Worm (Caenorhabditis elegans) whole organism, L1 larva: ENCODE results near the gene nhr-157.

Experiments used
- ama-1 ChIP-seq: fragments of 150-350 bp; optimal IDR thresholded peaks from 2 replicates; lab custom pipeline; 2014
- ceh-8 ChIP-seq: fragments of 200-800 bp; sonication (Bioruptor generic); optimal IDR thresholded peaks from 2 replicates; lab custom pipeline; 2018; ENCODE audit warnings: mild to moderate bottlenecking, missing genetic modification characterization, moderate library complexity, missing compliant biosample characterization
- dpl-1 ChIP-seq, 3 experiments: fragments of 150-350 bp in 2 of 3; sonication (generic microtip) in 1 of 3; optimal IDR thresholded peaks; 2 replicates each; lab custom pipeline; 2014 to 2017; ENCODE audit warnings: missing biosample characterization in 3 of 3, missing genetic modification characterization in 3 of 3, missing genetic modification reagents in 3 of 3
- egl-27 ChIP-seq, 2 experiments: fragments of 150-350 bp in 1 of 2; sonication (generic microtip); optimal IDR thresholded peaks; 3 replicates each; lab custom pipeline; 2017 to 2018; ENCODE audit warnings: missing biosample characterization in 2 of 2, missing genetic modification characterization in 2 of 2, missing genetic modification reagents in 2 of 2
- fos-1 ChIP-seq: fragments of 150-350 bp; optimal IDR thresholded peaks from 2 replicates; lab custom pipeline; 2014; ENCODE audit warnings: missing biosample characterization, missing genetic modification characterization
- mdl-1 ChIP-seq, 2 experiments: fragments of 150-350 bp; optimal IDR thresholded peaks; 2 replicates each; lab custom pipeline; 2014 to 2017; ENCODE audit warnings: missing biosample characterization in 2 of 2, missing genetic modification characterization in 2 of 2, inconsistent platforms in 1 of 2
- nhr-12 ChIP-seq: sonication (generic microtip); optimal IDR thresholded peaks from 2 replicates; lab custom pipeline; 2017; ENCODE audit warnings: missing biosample characterization, missing genetic modification characterization
- nhr-85 ChIP-seq: sonication (generic microtip); peaks from one replicate; lab custom pipeline; 2016; ENCODE audit warnings: missing genetic modification characterization, inconsistent platforms, missing compliant biosample characterization
- sox-4 ChIP-seq: sonication (generic microtip); optimal IDR thresholded peaks from 2 replicates; lab custom pipeline; 2016; ENCODE audit warnings: missing genetic modification characterization, missing compliant biosample characterization
- tlp-1 ChIP-seq: fragments of 150-350 bp; optimal IDR thresholded peaks from 2 replicates; lab custom pipeline; 2014; ENCODE audit warnings: missing biosample characterization, missing genetic modification characterization
- vab-15 ChIP-seq: sonication (generic microtip); optimal IDR thresholded peaks from 2 replicates; lab custom pipeline; 2017; ENCODE audit warnings: missing genotype, mild to moderate bottlenecking, missing genetic modification characterization, missing compliant biosample characterization

DNA sequence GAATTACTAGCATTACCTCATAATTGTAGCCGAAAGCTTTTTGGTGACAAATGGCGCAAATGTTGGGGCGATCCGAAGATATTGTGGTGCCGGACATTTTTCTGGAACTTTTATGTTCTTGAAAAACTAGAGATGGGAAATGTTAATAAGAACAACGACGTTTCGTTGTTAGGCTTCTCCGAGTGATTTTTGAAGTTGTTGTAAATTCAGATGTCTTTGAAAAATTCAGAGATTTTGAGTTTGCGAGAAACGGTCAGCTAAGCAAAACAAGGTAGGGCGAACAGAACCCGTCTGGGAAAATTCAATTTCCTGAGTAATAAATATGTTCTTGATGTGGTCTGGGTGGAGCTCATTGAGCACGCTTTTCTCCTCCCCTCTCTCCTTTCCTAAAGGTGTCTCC lies 17.3 kb upstream of the nhr-157 start, which contains the start of gene nhr-124:
- no peak for TF ChIP-seq ama-1 (lab: Kevin White, UChicago)
- TF ChIP-seq ceh-8: no peak
- no peak for TF ChIP-seq egl-27 (tag; optimal IDR thresholded peaks at IDR 0.05; lab: Kevin White, UChicago)
- no peak for TF ChIP-seq nhr-85
- no peak for TF ChIP-seq mdl-1 (tag; optimal IDR thresholded peaks at IDR 0.05; lab: Kevin White, UChicago)
- TF ChIP-seq sox-4: no peak
- no peak for TF ChIP-seq vab-15 (tag; lab: Kevin White, UChicago)
- no peak for TF ChIP-seq tlp-1 (tag; lab: Kevin White, UChicago)
- no peak for TF ChIP-seq fos-1 (tag; lab: Kevin White, UChicago)
- no peak for TF ChIP-seq nhr-12 (tag; lab: Kevin White, UChicago)
- no peak for TF ChIP-seq dpl-1 (GFP tag; optimal IDR thresholded peaks at IDR 0.05; lab: Kevin White, UChicago)
